Fruit fly (Drosophila melanogaster) whole organism: ENCODE data around the gene CG12984.
A peak's percentile ranks its signal among the peaks of the same experiment; 100 is the strongest.

Source experiments
- Dll ChIP-seq: fragments of >200 bp; optimal IDR thresholded peaks from 2 replicates; lab custom pipeline; 2017
- psq ChIP-seq: fragments of >200 bp; optimal IDR thresholded peaks from 2 replicates; lab custom pipeline; 2017

DNA sequence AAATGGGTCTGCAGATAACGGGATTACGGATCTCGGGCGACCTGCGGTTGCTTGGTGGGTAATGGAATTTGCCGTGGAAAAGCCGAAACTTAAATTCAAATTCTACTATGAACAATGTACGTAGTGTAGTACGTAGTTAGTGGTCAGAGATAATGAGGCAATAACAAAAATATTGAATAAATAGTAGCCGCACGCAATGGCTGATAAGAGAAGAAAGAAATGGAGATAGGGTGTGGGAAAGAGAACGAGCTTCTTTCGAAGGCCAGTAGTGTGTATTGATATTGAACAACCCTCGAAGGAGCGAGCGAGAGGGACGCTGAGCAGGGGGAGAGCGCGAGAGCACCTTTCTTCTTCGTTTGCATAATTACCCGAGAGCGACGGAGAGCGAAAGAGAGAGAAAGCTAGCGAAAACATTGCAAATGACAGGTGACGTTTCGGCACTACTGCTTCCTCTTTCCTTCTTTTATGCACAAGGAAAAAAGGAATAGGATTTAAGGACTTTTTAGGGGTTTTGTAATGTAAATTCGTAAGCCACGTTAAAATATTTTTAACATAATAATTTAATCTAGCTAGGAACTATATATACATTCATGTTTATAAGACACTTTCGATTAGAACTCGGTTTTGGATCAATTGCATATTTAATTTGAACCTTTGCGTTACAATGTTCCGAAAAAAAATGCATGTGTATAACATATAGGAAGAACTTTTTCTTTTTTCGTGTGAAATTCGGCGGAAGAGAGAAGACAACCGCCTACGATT is 19.6 kb downstream of the CG12984 start:
- no peak for TF ChIP-seq psq
- peak; percentile 74 for TF ChIP-seq Dll (lab: Kevin White, UChicago)
